Worm (Caenorhabditis elegans) whole organism, L4/young adult: ENCODE data around the gene srz-62.

Experiments used
- W03F9.2 ChIP-seq: fragments of 150-350 bp; optimal IDR thresholded peaks from 2 replicates; lab custom pipeline; 2014; ENCODE audit warnings: missing biosample characterization, missing genetic modification characterization
- dao-5 ChIP-seq: sonication (generic microtip); optimal IDR thresholded peaks from 2 replicates; lab custom pipeline; 2016; ENCODE audit warnings: missing genotype, missing genetic modification characterization, moderate library complexity, missing compliant biosample characterization
- him-1 ChIP-seq: sonication (generic microtip); optimal IDR thresholded peaks from 2 replicates; lab custom pipeline; 2016; ENCODE audit warnings: missing genotype, missing genetic modification reagents, missing genetic modification characterization, missing compliant biosample characterization

- TF ChIP-seq W03F9.2 (tag; lab: Kevin White, UChicago): no peak
- no peak for TF ChIP-seq him-1
- TF ChIP-seq dao-5 (tag; lab: Kevin White, UChicago): no peak
These were observed 7.3 kb downstream of the srz-62 start, which contains the start of the genes F56D6.22 and F56D6.12 for ce11 chrIV:3907506-3908188.
